Worm (Caenorhabditis elegans) whole organism, dauer: ENCODE results near the gene cit-1.2.

Source experiments
- unc-62 ChIP-seq: sonication (generic microtip); optimal IDR thresholded peaks from 2 replicates; lab custom pipeline; 2017; ENCODE audit warnings: missing biosample characterization, missing genetic modification reagents, missing genetic modification characterization

cit-1.2 gene

ce11 chrIII:8042775-8043174, 32.2 kb downstream of the cit-1.2 start, which contains the start of gene K12H4.6:
TSS of gene K12H4.6 (minus strand) at chrIII:8042875.
- TF ChIP-seq unc-62 (GFP tag; lab: Kevin White, UChicago), result no peak

DNA sequence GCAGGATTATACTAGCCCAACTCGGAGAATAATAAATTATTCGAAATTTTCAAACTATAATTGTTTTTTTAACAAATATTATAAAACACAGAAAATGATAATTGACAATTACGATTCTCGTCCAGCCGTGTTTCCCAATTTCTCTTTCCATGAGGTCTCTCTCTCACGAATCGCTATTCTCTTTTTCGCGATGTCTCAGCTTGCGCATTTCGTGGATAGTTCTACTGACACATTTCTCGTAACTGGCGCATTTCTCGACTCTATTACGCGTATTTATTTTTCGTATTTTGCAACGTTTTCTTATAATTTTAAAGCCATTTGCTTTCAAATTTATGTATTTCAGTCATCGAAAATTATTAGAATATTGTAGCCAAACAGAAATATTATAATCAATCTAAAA, 33.2 kb downstream of the cit-1.2 start:
- TF ChIP-seq unc-62 (GFP tag; lab: Kevin White, UChicago), result no peak

DNA sequence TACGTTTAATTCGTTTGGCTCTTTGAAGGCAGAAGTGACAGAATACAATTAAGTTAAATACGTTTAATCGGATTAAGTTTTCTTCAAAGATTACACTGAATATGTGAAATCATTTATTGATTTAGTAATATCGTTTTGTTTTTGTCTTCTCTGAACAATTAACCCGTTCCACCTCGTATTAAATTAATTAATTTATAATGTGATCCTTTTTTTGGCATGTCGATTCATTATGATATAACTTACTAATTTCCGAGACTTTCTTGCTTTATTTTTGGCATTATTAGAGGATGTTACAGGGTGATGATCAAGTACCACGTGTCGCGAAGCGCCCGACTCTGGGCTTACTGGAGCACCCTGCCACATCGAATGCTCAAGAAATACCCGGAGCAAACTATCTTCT, 33.6 kb downstream of the cit-1.2 start, which contains the start of gene K12H4.5:
K12H4.5 (plus strand) TSS at position 301 of the 400 bp plus-strand sequence.
- TF ChIP-seq unc-62 (GFP tag; lab: Kevin White, UChicago), result no peak

ce11 chrIII:8044717-8045116, 34.1 kb downstream of the cit-1.2 start, which contains the start of gene spcs-3:
TSS of gene spcs-3 (plus strand) at chrIII:8045017.
- no peak for TF ChIP-seq unc-62 (GFP tag; lab: Kevin White, UChicago)

DNA sequence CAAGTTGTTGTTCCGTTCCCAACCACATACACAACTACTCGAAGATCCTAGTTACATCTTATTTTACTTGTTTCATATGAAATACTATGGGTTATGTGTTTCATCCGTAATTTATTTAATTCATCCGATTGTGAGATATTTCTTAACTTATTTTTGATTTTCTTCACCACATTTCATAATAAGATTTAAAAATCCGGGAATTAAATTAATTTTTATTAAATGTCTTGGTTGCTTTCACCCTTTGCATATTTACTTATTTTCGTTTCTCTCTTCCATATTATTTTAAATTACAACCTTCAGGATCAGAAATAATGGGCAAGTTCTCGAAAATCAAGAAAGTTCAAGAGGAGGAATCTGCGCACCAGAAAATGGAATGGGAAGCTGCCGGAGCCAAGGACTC, 35.2 kb downstream of the cit-1.2 start, which contains the start of gene K12H4.3:
K12H4.3 (plus strand) TSS at position 301 of the 400 bp plus-strand sequence.
- no peak for TF ChIP-seq unc-62 (GFP tag; lab: Kevin White, UChicago)

- no peak for TF ChIP-seq unc-62 (GFP tag; lab: Kevin White, UChicago)
Observed at ce11 chrIII:8047412-8047811, 36.8 kb downstream of the cit-1.2 start, which contains the start of gene K12H4.2. TSS of gene K12H4.2 (plus strand) at chrIII:8047712.

ce11 chrIII:8050944-8051343, 40.4 kb downstream of the cit-1.2 start, which contains the start of gene K12H4.7:
TSS of gene K12H4.7 (minus strand) at chrIII:8051081.
- no peak for TF ChIP-seq unc-62 (GFP tag; lab: Kevin White, UChicago)

ce11 chrIII:8051838-8052237, 41.3 kb downstream of the cit-1.2 start:
- TF ChIP-seq unc-62 (GFP tag; lab: Kevin White, UChicago), result no peak

ce11 chrIII:8061114-8061513, 50.5 kb downstream of the cit-1.2 start:
- no peak for TF ChIP-seq unc-62 (GFP tag; lab: Kevin White, UChicago)
